Worm (Caenorhabditis elegans): ENCODE measurements around the gene F17C11.12.

DNA sequence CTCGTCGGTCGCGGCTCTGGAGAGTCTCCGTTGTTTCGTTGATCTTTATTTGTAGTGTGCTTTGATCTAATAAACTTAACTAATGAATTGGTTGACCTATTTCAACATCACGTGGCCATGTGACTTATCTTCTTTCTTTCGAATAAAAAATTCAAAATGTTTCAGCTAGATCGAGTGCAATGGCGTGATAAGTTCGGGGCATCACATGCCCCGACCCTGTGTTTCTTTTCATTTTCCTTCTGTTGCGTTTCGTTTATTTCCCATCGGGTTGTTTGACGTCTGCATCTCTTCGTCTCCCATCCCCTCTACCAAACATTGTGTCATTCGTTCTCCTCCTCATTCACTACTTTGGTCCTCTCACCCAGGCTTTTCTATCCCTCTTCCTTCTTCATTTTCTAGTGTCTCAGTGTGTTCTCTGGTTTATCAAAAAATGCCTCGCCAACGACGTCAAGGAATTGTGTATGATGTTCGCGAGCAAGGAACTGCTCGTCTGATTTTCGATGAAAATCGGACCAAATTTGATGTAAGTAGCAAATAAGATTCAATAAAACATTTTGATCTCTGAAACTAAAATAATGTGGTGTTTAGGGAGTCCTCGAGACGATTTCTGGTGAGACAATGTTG lies 15.0 kb upstream of the F17C11.12 start, which contains the start of gene F17C11.4:
- TF ChIP-seq klf-2 (GFP tag; conservative IDR thresholded peaks at IDR 0.05) (no peak), cog-1 (tag; optimal IDR thresholded peaks at IDR 0.05) (no peak), tab-1 (GFP tag; IDR thresholded peaks at IDR 0.05) (no peak), flt-1 (GFP tag; IDR thresholded peaks at IDR 0.05) (no peak), med-1 (GFP tag; optimal IDR thresholded peaks at IDR 0.05; ENCODE audit: insufficient read depth) (no peak)

All from whole organism, midembryonic.